Worm (Caenorhabditis elegans): ENCODE data around the gene C10A4.6.

DNA sequence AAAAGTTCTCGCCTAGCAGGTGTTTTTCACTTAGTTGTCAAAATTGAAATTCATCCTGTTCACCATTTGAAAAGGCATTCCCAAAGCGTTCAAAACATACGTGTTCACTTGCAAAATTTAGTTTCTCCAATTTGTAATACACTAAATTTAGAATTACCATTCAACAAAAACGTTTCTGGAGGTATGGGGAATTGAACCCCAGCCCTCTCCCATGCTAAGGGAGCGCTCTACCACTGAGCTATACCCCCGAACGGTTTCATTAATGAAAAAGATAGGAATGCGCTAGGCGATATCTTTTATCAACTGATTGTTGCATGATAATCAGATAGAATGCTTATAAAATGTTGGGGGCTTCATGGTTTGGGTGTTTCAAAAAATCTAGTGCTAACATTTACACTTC lies 11.8 kb upstream of the C10A4.6 start:
- TF ChIP-seq him-1 (tag; optimal IDR thresholded peaks at IDR 0.05) (no peak), dao-5 (tag; optimal IDR thresholded peaks at IDR 0.05) (no peak)
